Worm (Caenorhabditis elegans): ENCODE measurements around the gene nhr-150.

ce11 chrV:15499099-15499498, 17.8 kb upstream of the nhr-150 start:
- no peak for TF ChIP-seq T26A5.8 (tag; optimal IDR thresholded peaks at IDR 0.05)
- no peak for TF ChIP-seq dpff-1 (tag; optimal IDR thresholded peaks at IDR 0.05)
- no peak for TF ChIP-seq pha-4 (tag; optimal IDR thresholded peaks at IDR 0.05)
- no peak for TF ChIP-seq snpc-1.1 (tag; optimal IDR thresholded peaks at IDR 0.05; ENCODE audit: insufficient read depth)
- no peak for TF ChIP-seq attf-6 (GFP tag; IDR thresholded peaks at IDR 0.05)
- no peak for TF ChIP-seq madf-6 (GFP tag; IDR thresholded peaks at IDR 0.05)
- TF ChIP-seq snpc-4 (GFP tag; optimal IDR thresholded peaks at IDR 0.05), result no peak
- no peak for TF ChIP-seq snpc-4 (tag; optimal IDR thresholded peaks at IDR 0.05)
- no peak for TF ChIP-seq dpl-1 (GFP tag; optimal IDR thresholded peaks at IDR 0.05)
- TF ChIP-seq sea-2 (GFP tag; IDR thresholded peaks at IDR 0.05), result no peak

All from whole organism, young adult.